Worm (Caenorhabditis elegans): ENCODE results near the gene R07B7.8.

DNA sequence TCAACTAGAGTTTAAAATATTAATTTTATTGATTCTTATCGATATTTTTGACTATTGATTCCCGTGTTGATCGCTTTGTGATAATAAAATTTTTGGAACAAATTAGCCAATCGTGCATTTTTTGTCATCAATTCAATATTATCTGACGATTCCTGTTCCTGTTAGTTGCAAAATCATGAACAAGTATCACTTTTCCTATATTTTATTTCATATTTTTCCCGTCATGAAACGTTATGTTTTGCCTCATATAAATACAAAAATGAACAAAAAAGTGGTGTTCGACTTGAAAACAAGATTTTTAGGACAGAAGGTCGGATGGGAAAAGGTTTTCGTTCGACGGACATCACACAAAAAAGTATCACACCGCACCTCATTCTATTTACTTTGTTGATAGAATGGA, 37.2 kb upstream of the R07B7.8 start, which contains the start of gene C13C4.6:
- TF ChIP-seq nhr-28 (tag; optimal IDR thresholded peaks at IDR 0.05): no peak
- no peak for TF ChIP-seq lin-32 (GFP tag; optimal IDR thresholded peaks at IDR 0.05)
- no peak for TF ChIP-seq snpc-4 (tag; optimal IDR thresholded peaks at IDR 0.05)
- no peak for TF ChIP-seq ztf-11 (tag; optimal IDR thresholded peaks at IDR 0.05)
- TF ChIP-seq nhr-237 (tag; optimal IDR thresholded peaks at IDR 0.05): no peak
- no peak for TF ChIP-seq unc-120 (tag; optimal IDR thresholded peaks at IDR 0.05; ENCODE audit: poor library complexity, severe bottlenecking)
- TF ChIP-seq ces-1 (GFP tag; optimal IDR thresholded peaks at IDR 0.05): no peak
- no peak for TF ChIP-seq sptf-1 (tag; optimal IDR thresholded peaks at IDR 0.05)
